Fruit fly (Drosophila melanogaster): ENCODE results near the gene Hat1.

Gene Hat1

DNA sequence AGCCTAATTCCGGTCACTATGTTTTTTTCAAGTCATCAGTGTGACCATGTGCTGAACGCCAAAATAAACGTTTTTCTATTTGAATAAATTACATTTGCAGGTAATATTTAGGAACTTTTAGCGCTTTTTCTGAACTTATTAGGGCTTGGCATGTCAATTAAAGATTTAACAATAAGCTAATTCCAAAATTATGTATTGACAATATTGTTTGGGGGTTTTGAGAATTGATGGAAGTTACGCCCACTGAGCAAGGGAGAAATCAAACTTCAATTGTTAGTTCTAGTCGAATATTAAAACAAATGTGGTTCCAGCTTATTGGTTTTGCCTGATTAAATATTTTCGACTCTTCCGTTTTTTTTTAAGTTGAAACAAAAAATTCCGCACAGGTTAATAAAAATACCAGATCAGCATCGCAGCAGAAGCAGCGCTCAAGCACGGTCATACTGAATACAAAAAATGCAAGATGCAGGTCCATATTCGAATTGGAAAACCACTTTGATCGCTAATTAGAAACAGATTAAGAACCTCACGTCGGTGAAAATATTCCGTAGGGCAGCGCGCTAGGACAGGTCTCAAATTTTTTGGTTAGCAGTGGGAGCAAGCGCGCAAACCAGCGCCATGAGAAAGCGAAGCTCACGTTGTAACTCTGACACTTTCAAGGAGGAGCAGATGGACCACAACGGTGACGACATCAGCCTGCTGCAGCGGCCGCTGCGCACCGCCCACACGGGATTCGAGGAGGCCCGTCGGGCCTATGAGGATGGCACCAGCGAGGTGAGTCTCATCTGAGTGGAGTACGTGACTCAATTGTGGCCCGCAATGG lies 5.3 kb upstream of the Hat1 start, which contains the start of the genes PSMG1 and CG10979:
Gene PSMG1, minus strand, starts transcription at position 51 of the 823 bp plus-strand sequence.
Gene CG10979, plus strand, starts transcription at position 439 of the 823 bp plus-strand sequence.
- TF ChIP-seq noc (tag; optimal IDR thresholded peaks at IDR 0.05): no peak

DNA sequence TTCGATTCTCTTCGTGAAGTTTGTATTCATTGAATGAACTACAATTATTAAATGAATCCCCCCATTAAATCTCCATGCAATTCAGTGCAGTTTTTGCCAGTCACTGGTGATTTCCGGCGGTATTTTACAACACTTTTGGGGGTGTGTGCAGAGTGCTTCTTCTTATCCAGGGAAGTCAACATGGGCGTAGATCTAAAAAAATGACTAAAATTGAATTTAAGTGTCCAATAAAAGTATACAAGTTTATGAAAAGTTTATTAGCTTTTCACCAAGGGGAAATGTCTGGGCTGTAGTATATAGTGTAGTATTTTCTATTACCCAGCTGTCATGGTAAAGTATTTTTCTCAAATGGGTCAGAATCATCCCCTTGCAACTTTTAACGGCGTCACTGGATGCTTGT lies 2.3 kb upstream of the Hat1 start, which contains the start of gene Hpf1:
Gene Hpf1, plus strand, starts transcription at position 383 of the 400 bp plus-strand sequence.
- peak; percentile 99 for TF ChIP-seq noc (tag; optimal IDR thresholded peaks at IDR 0.05)

DNA sequence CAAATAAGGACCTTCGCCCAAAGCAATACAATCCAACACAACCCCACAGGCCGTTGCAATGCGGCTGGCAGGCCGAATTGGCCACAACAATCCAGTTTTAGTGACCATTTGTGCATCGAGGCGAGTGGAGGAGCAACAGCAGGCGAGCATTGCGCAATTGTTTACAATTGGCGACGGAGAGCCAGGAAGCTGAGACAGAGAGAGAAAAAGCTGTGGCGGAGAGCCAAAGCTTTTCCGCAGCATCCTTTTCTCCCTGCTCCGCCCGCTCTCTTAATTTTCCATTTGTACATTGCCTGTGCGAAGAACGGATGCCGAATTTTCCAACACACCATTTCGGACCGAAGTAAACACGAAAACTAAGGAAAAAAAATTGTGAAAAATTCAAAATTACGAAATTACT lies 7.7 kb downstream of the Hat1 start, which contains the start of gene kat-60L1:
Gene kat-60L1, plus strand, starts transcription at position 301 of the 400 bp plus-strand sequence.
- no peak for TF ChIP-seq noc (tag; optimal IDR thresholded peaks at IDR 0.05)

- no peak for TF ChIP-seq noc (tag; optimal IDR thresholded peaks at IDR 0.05)
Observed at dm6 chr3R:5780976-5781375, 8.2 kb downstream of the Hat1 start, which contains the start of gene CG2082. Gene CG2082 (minus strand): TSS chr3R:5781076.

- no peak for TF ChIP-seq noc (tag; optimal IDR thresholded peaks at IDR 0.05)
Observed at dm6 chr3R:5778731-5779593, 10.2 kb downstream of the Hat1 start, which contains the start of gene jagn. Gene jagn (plus strand): TSS chr3R:5779315.

- no peak for TF ChIP-seq noc (tag; optimal IDR thresholded peaks at IDR 0.05)
Observed at dm6 chr3R:5772433-5772832, 16.8 kb downstream of the Hat1 start.

- TF ChIP-seq noc (tag; optimal IDR thresholded peaks at IDR 0.05): no peak
Observed at dm6 chr3R:5771614-5772202, 17.5 kb downstream of the Hat1 start.

DNA sequence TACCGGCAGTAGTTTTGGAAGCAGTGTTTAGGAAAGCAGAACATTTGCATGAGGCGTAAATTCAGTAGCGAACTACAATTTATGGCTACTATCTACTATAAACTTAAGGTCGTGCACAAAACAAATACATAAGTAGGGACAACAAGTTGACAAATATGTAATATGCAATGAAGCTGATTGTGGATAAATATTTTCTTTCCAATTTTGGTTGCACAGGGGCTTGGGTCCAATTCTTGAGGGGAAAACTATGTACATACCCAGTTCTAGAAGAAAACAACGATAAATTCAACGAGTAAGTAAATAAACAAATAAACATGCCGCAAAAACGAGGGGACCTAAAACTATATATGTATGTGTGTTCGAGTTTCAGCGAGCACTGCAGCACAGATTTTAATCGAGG lies 28.2 kb downstream of the Hat1 start:
- no peak for TF ChIP-seq noc (tag; optimal IDR thresholded peaks at IDR 0.05)

DNA sequence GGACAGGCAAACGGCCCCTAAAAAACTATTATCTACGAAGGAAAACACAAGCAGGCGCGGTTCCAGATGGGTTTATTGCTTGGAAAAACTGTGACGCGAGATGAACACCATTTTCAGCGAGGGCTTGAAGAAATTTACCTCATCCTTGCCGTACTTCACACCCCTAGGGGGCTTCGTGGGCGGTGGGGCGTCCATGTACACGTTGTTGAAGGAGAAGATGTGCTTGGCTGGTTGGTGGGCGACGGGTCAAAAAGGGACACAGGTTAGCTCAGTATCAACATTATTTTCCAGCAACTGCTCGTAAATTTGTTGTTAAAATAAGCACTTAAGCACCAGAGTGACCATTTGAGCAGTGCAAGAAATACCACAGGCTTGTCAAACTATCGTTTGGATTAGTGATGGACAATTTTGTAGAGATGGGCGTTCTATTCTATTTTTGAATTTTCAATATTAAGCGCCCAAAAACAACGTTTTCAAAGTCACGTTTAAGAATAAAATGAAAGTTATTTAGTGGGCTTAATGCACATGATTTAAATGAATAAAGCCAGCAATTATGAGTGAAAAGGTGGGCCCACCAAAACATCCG lies 30.5 kb downstream of the Hat1 start, which contains the start of gene Sec8:
Gene Sec8, minus strand, starts transcription at position 374 of the 586 bp plus-strand sequence.
- no peak for TF ChIP-seq noc (tag; optimal IDR thresholded peaks at IDR 0.05)

DNA sequence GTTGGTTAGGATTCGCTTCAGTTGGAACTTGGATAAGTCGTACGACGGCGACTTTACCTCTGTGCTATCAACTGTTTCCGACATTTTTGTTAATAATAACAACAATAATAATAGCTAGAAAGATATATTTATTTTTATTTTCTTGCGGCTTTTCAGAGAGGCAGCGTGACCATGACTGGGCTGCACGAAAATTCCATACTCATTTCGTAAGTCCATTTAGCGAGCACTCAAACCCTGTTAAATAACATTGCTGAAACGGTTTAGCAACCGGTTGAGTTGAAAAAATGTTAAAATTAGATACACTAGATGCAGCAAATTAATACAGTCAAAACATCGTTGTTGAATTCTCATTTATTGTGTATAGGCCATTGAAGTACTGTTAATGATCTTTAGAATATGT lies 34.6 kb downstream of the Hat1 start, which contains the start of gene Dcps:
Gene Dcps, minus strand, starts transcription at position 181 of the 400 bp plus-strand sequence.
- no peak for TF ChIP-seq noc (tag; optimal IDR thresholded peaks at IDR 0.05)

DNA sequence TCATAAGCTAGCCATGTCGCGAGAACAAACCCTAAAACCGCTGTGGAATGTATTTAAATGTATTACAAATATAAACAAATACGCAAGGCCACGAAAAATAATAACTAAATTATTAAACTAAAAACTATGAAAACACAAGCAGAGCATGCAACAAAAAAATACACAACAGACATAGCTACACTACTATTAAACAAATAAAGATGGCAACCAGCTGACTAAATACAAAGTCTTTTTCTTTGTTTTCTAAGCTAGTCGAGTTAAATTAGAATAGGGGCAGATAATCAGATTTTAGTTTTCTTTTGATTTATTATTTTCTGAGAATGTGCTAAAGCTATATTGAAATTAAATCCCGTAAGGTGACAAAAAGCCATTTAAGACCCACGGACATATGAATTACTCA lies 42.5 kb downstream of the Hat1 start:
- no peak for TF ChIP-seq noc (tag; optimal IDR thresholded peaks at IDR 0.05)

- TF ChIP-seq noc (tag; optimal IDR thresholded peaks at IDR 0.05): peak; percentile 40
Observed at dm6 chr3R:5742278-5743196, 46.6 kb downstream of the Hat1 start, which contains the start of the genes Sym and Madm. Gene Sym (minus strand): TSS chr3R:5742476. Gene Madm (plus strand): TSS chr3R:5742510.

All from whole organism, larva.